Fruit fly (Drosophila melanogaster): ENCODE data around the gene CG42716.

DNA sequence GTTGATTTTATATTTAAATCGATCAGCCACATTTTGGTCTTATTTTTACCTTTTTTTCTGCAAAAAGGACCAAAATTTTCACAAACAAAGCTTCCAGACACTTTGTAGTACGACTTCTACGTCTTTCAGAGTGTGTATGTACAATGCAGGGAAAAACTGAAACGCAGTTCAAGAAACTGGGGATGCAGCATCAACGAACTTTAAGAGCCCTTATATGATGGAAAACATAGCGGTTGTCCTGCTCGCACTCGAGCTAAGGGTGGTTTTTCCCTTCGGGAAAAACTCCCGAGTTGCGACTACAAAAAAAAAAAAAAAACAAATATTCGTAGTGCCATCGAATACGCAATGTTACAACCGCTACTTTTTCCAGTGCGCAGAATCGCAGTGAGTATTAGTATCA, 6.8 kb downstream of the CG42716 start:
- TF ChIP-seq br (GFP tag; optimal IDR thresholded peaks at IDR 0.05) = no peak
- TF ChIP-seq brk (GFP tag; optimal IDR thresholded peaks at IDR 0.05) = no peak
- no peak for TF ChIP-seq usp (GFP tag; optimal IDR thresholded peaks at IDR 0.05)
- TF ChIP-seq Abd-B (GFP tag; optimal IDR thresholded peaks at IDR 0.05) = no peak
- TF ChIP-seq Jra (GFP tag; optimal IDR thresholded peaks at IDR 0.05) = no peak
- no peak for TF ChIP-seq h (GFP tag; optimal IDR thresholded peaks at IDR 0.05)
- TF ChIP-seq Myc (optimal IDR thresholded peaks at IDR 0.05) = no peak
- no peak for TF ChIP-seq jim (GFP tag; optimal IDR thresholded peaks at IDR 0.05)
- no peak for TF ChIP-seq OdsH (GFP tag; optimal IDR thresholded peaks at IDR 0.05)
- no peak for TF ChIP-seq GATAd (GFP tag; optimal IDR thresholded peaks at IDR 0.05)
- no peak for TF ChIP-seq Hr83 (GFP tag; optimal IDR thresholded peaks at IDR 0.05; ENCODE audit: poor library complexity, severe bottlenecking)

All from whole organism, wandering third instar larva.